Worm (Caenorhabditis elegans): ENCODE data around the gene rps-11.

ce11 chrIV:11625482-11625881 lies 23.0 kb downstream of the rps-11 start, which contains the start of gene lys-5:
- TF ChIP-seq nhr-237 (tag; optimal IDR thresholded peaks at IDR 0.05) (no peak), ham-2 (GFP tag; optimal IDR thresholded peaks at IDR 0.05) (no peak)
